Fruit fly (Drosophila melanogaster) whole organism, embryonic: ENCODE results near the gene Dhc93AB.
A peak's percentile ranks its signal among the peaks of the same experiment; 100 is the strongest.

Experiments
- Ada2b ChIP-seq: fragments of 200-800 bp; sonication (Bioruptor generic); IDR thresholded peaks from 2 replicates; pipeline ENCODE4 v1.3.6; 2022; ENCODE audit warnings: missing biosample characterization, missing genetic modification characterization
- B-H2 ChIP-seq: fragments of 200-800 bp; sonication (Bioruptor generic); optimal IDR thresholded peaks from 2 replicates; lab custom pipeline; 2018; ENCODE audit warnings: missing biosample characterization, mild to moderate bottlenecking, missing genetic modification characterization
- Bgb ChIP-seq: fragments of 200-800 bp; sonication (Bioruptor generic); IDR thresholded peaks from 2 replicates; pipeline ENCODE4 v1.3.6; 2022; ENCODE audit warnings: missing biosample characterization, missing genetic modification characterization; ENCODE audit not compliant: partially characterized antibody
- Bteb2 ChIP-seq: fragments of 200-800 bp; sonication (Bioruptor generic); optimal IDR thresholded peaks from 2 replicates; lab custom pipeline; 2016; ENCODE audit warnings: missing biosample characterization, missing genetic modification characterization
- C15 ChIP-seq: fragments of 200-800 bp; sonication (Bioruptor generic); IDR thresholded peaks from 3 replicates; pipeline ENCODE4 v1.3.6; 2022; ENCODE audit warnings: missing biosample characterization, missing genetic modification characterization
- CG10366 ChIP-seq: fragments of 200-800 bp; sonication (Bioruptor generic); IDR thresholded peaks from 2 replicates; pipeline ENCODE4 v1.3.6; 2022; ENCODE audit warnings: missing biosample characterization, missing genetic modification characterization
- CG10462 ChIP-seq: fragments of 200-800 bp; sonication (Bioruptor generic); optimal IDR thresholded peaks from 2 replicates; lab custom pipeline; 2016; ENCODE audit warnings: missing biosample characterization, missing genetic modification characterization
- CG10654 ChIP-seq: fragments of 200-800 bp; sonication (Bioruptor generic); optimal IDR thresholded peaks from 2 replicates; lab custom pipeline; 2016; ENCODE audit warnings: missing biosample characterization, missing genetic modification characterization
- CG11085 ChIP-seq: fragments of 200-800 bp; sonication (Bioruptor generic); IDR thresholded peaks from 2 replicates; pipeline ENCODE4 v1.3.6; 2022; ENCODE audit warnings: missing biosample characterization, missing genetic modification characterization
- CG11696 ChIP-seq: fragments of 200-800 bp; sonication (Bioruptor generic); IDR thresholded peaks from 2 replicates; pipeline ENCODE4 v1.3.6; 2022; ENCODE audit warnings: missing biosample characterization, missing genetic modification characterization
- CG12942 ChIP-seq: fragments of 200-800 bp; sonication (Bioruptor generic); optimal IDR thresholded peaks from 3 replicates; lab custom pipeline; 2016; ENCODE audit warnings: missing biosample characterization, missing genetic modification characterization
- CG13287 ChIP-seq: fragments of 200-800 bp; sonication (Bioruptor generic); IDR thresholded peaks from 2 replicates; pipeline ENCODE4 v1.3.6; 2022; ENCODE audit warnings: missing biosample characterization, missing genetic modification characterization; ENCODE audit not compliant: partially characterized antibody
- CG13775 ChIP-seq: fragments of 200-800 bp; sonication (Bioruptor generic); optimal IDR thresholded peaks from 3 replicates; lab custom pipeline; 2017; ENCODE audit warnings: missing biosample characterization, mild to moderate bottlenecking, missing genetic modification characterization
- CG17802 ChIP-seq: fragments of 200-800 bp; sonication (Bioruptor generic); optimal IDR thresholded peaks from 2 replicates; lab custom pipeline; 2018; ENCODE audit warnings: missing biosample characterization, mild to moderate bottlenecking, missing genetic modification characterization, moderate library complexity
- CG18262 ChIP-seq: fragments of 200-800 bp; optimal IDR thresholded peaks from 3 replicates; lab custom pipeline; 2019; ENCODE audit warnings: missing biosample characterization, mild to moderate bottlenecking, missing genetic modification characterization, moderate library complexity
- CG3995 ChIP-seq: fragments of 200-800 bp; sonication (Bioruptor generic); optimal IDR thresholded peaks from 3 replicates; lab custom pipeline; 2016; ENCODE audit warnings: missing biosample characterization, missing genetic modification characterization
- CG4328 ChIP-seq: fragments of 200-800 bp; sonication (Bioruptor generic); optimal IDR thresholded peaks from 3 replicates; lab custom pipeline; 2017; ENCODE audit warnings: missing biosample characterization, missing genetic modification reagents, missing genetic modification characterization
- CG43689 ChIP-seq: fragments of 200-800 bp; sonication (Bioruptor generic); IDR thresholded peaks from 2 replicates; pipeline ENCODE4 v1.3.6; 2022; ENCODE audit warnings: missing biosample characterization, missing genetic modification characterization
- CG5953 ChIP-seq: fragments of 200-800 bp; sonication (Bioruptor generic); IDR thresholded peaks from 2 replicates; pipeline ENCODE4 v1.3.6; 2022; ENCODE audit warnings: missing biosample characterization, missing genetic modification characterization
- CG6654 ChIP-seq: fragments of 200-800 bp; sonication (Bioruptor generic); optimal IDR thresholded peaks from 2 replicates; lab custom pipeline; 2017; ENCODE audit warnings: missing biosample characterization, mild to moderate bottlenecking, missing genetic modification characterization
- CG7963 ChIP-seq: fragments of 200-800 bp; sonication (Bioruptor generic); IDR thresholded peaks from 3 replicates; pipeline ENCODE4 v1.3.6; 2022; ENCODE audit warnings: missing biosample characterization, missing genetic modification characterization; ENCODE audit not compliant: partially characterized antibody
- CG8281 ChIP-seq: fragments of 200-800 bp; sonication (Bioruptor generic); optimal IDR thresholded peaks from 2 replicates; lab custom pipeline; 2018; ENCODE audit warnings: missing biosample characterization, mild to moderate bottlenecking, missing genetic modification characterization, moderate library complexity
- CG9609 ChIP-seq: fragments of 200-800 bp; sonication (Bioruptor generic); optimal IDR thresholded peaks from 3 replicates; lab custom pipeline; 2016; ENCODE audit warnings: missing biosample characterization, missing genetic modification characterization
- Ets65A ChIP-seq: fragments of 200-800 bp; sonication (Bioruptor generic); peaks from one replicate; lab custom pipeline; 2016; ENCODE audit warnings: missing biosample characterization, missing genetic modification characterization
- GATAe ChIP-seq: fragments of 200-800 bp; sonication (Bioruptor generic); conservative IDR thresholded peaks from 2 replicates; pipeline ENCODE4 v1.3.6; 2022; ENCODE audit warnings: missing biosample characterization, missing genetic modification characterization
- Gug ChIP-seq: fragments of 200-800 bp; sonication (Bioruptor generic); IDR thresholded peaks from 4 replicates; pipeline ENCODE4 v1.3.6; 2022; ENCODE audit warnings: missing biosample characterization, missing genetic modification characterization
- NC2α ChIP-seq: fragments of 200-800 bp; sonication (Bioruptor generic); optimal IDR thresholded peaks from 2 replicates; lab custom pipeline; 2016; ENCODE audit warnings: missing biosample characterization, missing genetic modification characterization
- NC2β ChIP-seq: fragments of 200-800 bp; sonication (Bioruptor generic); optimal IDR thresholded peaks from 2 replicates; lab custom pipeline; 2016; ENCODE audit warnings: missing biosample characterization, missing genetic modification characterization
- Nf-YB ChIP-seq: fragments of 200-800 bp; sonication (Bioruptor generic); optimal IDR thresholded peaks from 3 replicates; lab custom pipeline; 2019; ENCODE audit warnings: missing biosample characterization, mild to moderate bottlenecking, missing genetic modification characterization, moderate library complexity
- Nf-YC ChIP-seq: fragments of 200-800 bp; optimal IDR thresholded peaks from 3 replicates; lab custom pipeline; 2019; ENCODE audit warnings: missing biosample characterization, mild to moderate bottlenecking, missing genetic modification characterization, moderate library complexity
- Scr ChIP-seq: fragments of 200-800 bp; sonication (Bioruptor generic); IDR thresholded peaks from 2 replicates; pipeline ENCODE4 v1.3.6; 2022; ENCODE audit warnings: missing biosample characterization, missing genetic modification characterization; ENCODE audit not compliant: partially characterized antibody
- Side ChIP-seq: fragments of 200-800 bp; sonication (Bioruptor generic); optimal IDR thresholded peaks from 2 replicates; lab custom pipeline; 2016; ENCODE audit warnings: missing biosample characterization, missing genetic modification characterization
- bab2 ChIP-seq: fragments of 200-800 bp; sonication (Bioruptor generic); optimal IDR thresholded peaks from 2 replicates; lab custom pipeline; 2016; ENCODE audit warnings: missing biosample characterization, missing genetic modification characterization
- cg ChIP-seq: fragments of 200-800 bp; sonication (Bioruptor generic); optimal IDR thresholded peaks from 3 replicates; lab custom pipeline; 2019; ENCODE audit warnings: missing biosample characterization, mild to moderate bottlenecking, missing genetic modification characterization, moderate library complexity
- cwo ChIP-seq: fragments of 200-800 bp; sonication (Bioruptor generic); optimal IDR thresholded peaks from 3 replicates; lab custom pipeline; 2017; ENCODE audit warnings: missing biosample characterization, missing genetic modification characterization, mild to moderate bottlenecking, moderate library complexity, missing genetic modification reagents
- da ChIP-seq: fragments of 200-800 bp; sonication (Bioruptor generic); optimal IDR thresholded peaks from 2 replicates; lab custom pipeline; 2016; ENCODE audit warnings: missing biosample characterization, missing genetic modification characterization
- dmrt11E ChIP-seq: fragments of 200-800 bp; sonication (Bioruptor generic); optimal IDR thresholded peaks from 3 replicates; lab custom pipeline; 2018; ENCODE audit warnings: missing biosample characterization, mild to moderate bottlenecking, missing genetic modification characterization, moderate library complexity
- ham ChIP-seq: fragments of 200-800 bp; sonication (Bioruptor generic); IDR thresholded peaks from 2 replicates; pipeline ENCODE4 v1.3.6; 2022; ENCODE audit warnings: missing biosample characterization, missing genetic modification characterization
- hkb ChIP-seq, 2 experiments: fragments of 200-800 bp in 1 of 2; fragments of >200 bp in 1 of 2; sonication (Bioruptor generic) in 1 of 2; IDR thresholded peaks in 1 of 2; optimal IDR thresholded peaks in 1 of 2; 2 replicates each; pipeline versions ENCODE4 v1.3.6 to Lab custom; 2017 to 2022; ENCODE audit warnings: missing biosample characterization in 1 of 2, missing genetic modification characterization in 1 of 2
- insv ChIP-seq, 2 experiments: fragments of 200-800 bp; sonication (Bioruptor generic); optimal IDR thresholded peaks; 3 replicates each; lab custom pipeline; 2016 to 2018; ENCODE audit warnings: missing biosample characterization in 2 of 2, missing genetic modification characterization in 2 of 2
- jumu ChIP-seq: fragments of 200-800 bp; sonication (Bioruptor generic); optimal IDR thresholded peaks from 3 replicates; lab custom pipeline; 2016; ENCODE audit warnings: missing biosample characterization, missing genetic modification characterization
- mirr ChIP-seq: fragments of 200-800 bp; sonication (Bioruptor generic); optimal IDR thresholded peaks from 3 replicates; lab custom pipeline; 2018; ENCODE audit warnings: missing biosample characterization, mild to moderate bottlenecking, missing genetic modification characterization
- oc ChIP-seq: fragments of 200-800 bp; sonication (Bioruptor generic); optimal IDR thresholded peaks from 2 replicates; lab custom pipeline; 2018; ENCODE audit warnings: missing biosample characterization, mild to moderate bottlenecking, missing genetic modification characterization, moderate library complexity
- pros ChIP-seq: fragments of 200-800 bp; sonication (Bioruptor generic); optimal IDR thresholded peaks from 3 replicates; lab custom pipeline; 2019; ENCODE audit warnings: missing biosample characterization, mild to moderate bottlenecking, missing genetic modification characterization, moderate library complexity
- schlank ChIP-seq: fragments of 200-800 bp; sonication (Bioruptor generic); optimal IDR thresholded peaks from 2 replicates; lab custom pipeline; 2018; ENCODE audit warnings: missing biosample characterization, mild to moderate bottlenecking, missing genetic modification characterization
- sqz ChIP-seq: fragments of 200-800 bp; sonication (Bioruptor generic); optimal IDR thresholded peaks from 3 replicates; lab custom pipeline; 2018; ENCODE audit warnings: missing biosample characterization, mild to moderate bottlenecking, missing genetic modification characterization
- unpg ChIP-seq: fragments of 200-800 bp; sonication (Bioruptor generic); optimal IDR thresholded peaks from 3 replicates; lab custom pipeline; 2018; ENCODE audit warnings: missing biosample characterization, mild to moderate bottlenecking, missing genetic modification characterization, moderate library complexity

Gene Dhc93AB

dm6 chr3R:21077577-21077976 lies 35.3 kb upstream of the Dhc93AB start:
- TF ChIP-seq Ada2b (GFP tag; lab: Robert Waterston, UW) (no peak), Nf-YC (tag; lab: Kevin White, UChicago) (peak; percentile 92), mirr (GFP tag; lab: Kevin White, UChicago) (peak; percentile 13), Ets65A (peak; percentile 23), Nf-YB (GFP tag; lab: Kevin White, UChicago) (peak; percentile 89), Bteb2 (GFP tag; lab: Kevin White, UChicago) (no peak), jumu (GFP tag; lab: Kevin White, UChicago) (no peak), cg (GFP tag; lab: Kevin White, UChicago) (peak; percentile 1), GATAe (GFP tag; lab: Robert Waterston, UW) (peak; percentile 57; the same call in 1 of the 2 replicates)

- TF ChIP-seq Nf-YB (GFP tag; lab: Kevin White, UChicago) (peak; percentile 7), CG4328 (GFP tag; lab: Kevin White, UChicago) (no peak)
Observed at dm6 chr3R:21073707-21074106, 31.4 kb upstream of the Dhc93AB start, which contains the start of gene dmrt93B. Gene dmrt93B (plus strand): TSS chr3R:21074007.

dm6 chr3R:21073141-21073540 lies 30.8 kb upstream of the Dhc93AB start, which contains the start of gene r-l:
Gene r-l (minus strand): TSS chr3R:21073319.
- TF ChIP-seq CG11696 (GFP tag; lab: Robert Waterston, UW) = no peak
- no peak for TF ChIP-seq unpg (GFP tag; lab: Kevin White, UChicago)
- no peak for TF ChIP-seq bab2 (GFP tag; lab: Kevin White, UChicago)
- no peak for TF ChIP-seq Side
- TF ChIP-seq CG5953 (GFP tag; lab: Robert Waterston, UW) = no peak
- TF ChIP-seq CG10462 (GFP tag; lab: Kevin White, UChicago) = no peak
- no peak for TF ChIP-seq CG13775
- no peak for TF ChIP-seq CG8281
- TF ChIP-seq CG4328 (GFP tag; lab: Kevin White, UChicago) = no peak
- TF ChIP-seq hkb (optimal IDR thresholded peaks at IDR 0.05; lab: Kevin White, UChicago) = no peak
- TF ChIP-seq hkb (GFP tag; IDR thresholded peaks at IDR 0.05; lab: Robert Waterston, UW) = no peak
- TF ChIP-seq NC2β (GFP tag; lab: Kevin White, UChicago) = peak; percentile 18
- no peak for TF ChIP-seq Scr
- TF ChIP-seq Bgb = peak; percentile 40; the same call in 1 of the 2 replicates
- TF ChIP-seq CG17802 = no peak
- TF ChIP-seq CG13287 = peak; percentile 64; the same call in 1 of the 2 replicates
- no peak for TF ChIP-seq Gug (GFP tag; lab: Robert Waterston, UW)
- TF ChIP-seq da (GFP tag; lab: Kevin White, UChicago) = no peak
- TF ChIP-seq CG6654 (GFP tag; lab: Kevin White, UChicago) = no peak
- TF ChIP-seq CG10654 = no peak
- no peak for TF ChIP-seq oc (tag; lab: Kevin White, UChicago)
- peak; percentile 17 for TF ChIP-seq B-H2 (GFP tag; lab: Kevin White, UChicago)
- TF ChIP-seq CG43689 (GFP tag; lab: Robert Waterston, UW) = no peak
- peak; percentile 96 to 99 for TF ChIP-seq insv (GFP tag; optimal IDR thresholded peaks at IDR 0.05; lab: Kevin White, UChicago)
- no peak for TF ChIP-seq CG18262
- TF ChIP-seq CG9609 (GFP tag; lab: Kevin White, UChicago) = no peak
- no peak for TF ChIP-seq pros
- TF ChIP-seq NC2α (GFP tag; lab: Kevin White, UChicago) = no peak
- TF ChIP-seq sqz (GFP tag; lab: Kevin White, UChicago) = no peak
- TF ChIP-seq CG10366 (GFP tag; lab: Robert Waterston, UW) = no peak
- no peak for TF ChIP-seq CG3995 (GFP tag; lab: Kevin White, UChicago)
- TF ChIP-seq dmrt11E (tag; lab: Kevin White, UChicago) = no peak
- TF ChIP-seq CG11085 (GFP tag; lab: Robert Waterston, UW) = no peak
- TF ChIP-seq CG12942 (GFP tag; lab: Kevin White, UChicago) = no peak
- TF ChIP-seq ham = no peak
- no peak for TF ChIP-seq schlank (tag; lab: Kevin White, UChicago)
- TF ChIP-seq cwo (GFP tag; lab: Kevin White, UChicago) = peak; percentile 40
- no peak for TF ChIP-seq C15 (GFP tag; lab: Robert Waterston, UW)
- no peak for TF ChIP-seq CG7963 (GFP tag; lab: Robert Waterston, UW)
